Fruit fly (Drosophila melanogaster) whole organism, pupa: ENCODE results near the gene CG45073.

ENCODE experiments used
- CG10348 ChIP-seq: fragments of 200-800 bp; sonication (Bioruptor generic); IDR thresholded peaks from 2 replicates; pipeline ENCODE4 v1.3.6; 2022; ENCODE audit warnings: missing biosample characterization, missing genetic modification characterization
- CG14655 ChIP-seq: fragments of 200-800 bp; sonication (Bioruptor generic); optimal IDR thresholded peaks from 3 replicates; lab custom pipeline; 2017; ENCODE audit warnings: mild to moderate bottlenecking, missing biosample characterization, missing genetic modification reagents, missing genetic modification characterization
- CG17806 ChIP-seq: fragments of 200-800 bp; sonication (Bioruptor generic); optimal IDR thresholded peaks from 2 replicates; lab custom pipeline; 2018; ENCODE audit warnings: missing biosample characterization, mild to moderate bottlenecking, missing genetic modification characterization, moderate library complexity
- CG34367 ChIP-seq: fragments of 200-800 bp; sonication (Bioruptor generic); optimal IDR thresholded peaks from 2 replicates; lab custom pipeline; 2018; ENCODE audit warnings: missing biosample characterization, mild to moderate bottlenecking, missing genetic modification characterization
- CG4496 ChIP-seq: fragments of 200-800 bp; sonication (Bioruptor generic); IDR thresholded peaks from 3 replicates; pipeline ENCODE4 v1.3.6; 2022; ENCODE audit warnings: missing biosample characterization, missing genetic modification characterization
- CG8159 ChIP-seq: fragments of 200-800 bp; sonication (Bioruptor generic); optimal IDR thresholded peaks from 3 replicates; lab custom pipeline; 2018; ENCODE audit warnings: missing biosample characterization, mild to moderate bottlenecking, missing genetic modification characterization, moderate library complexity
- EcR ChIP-seq: fragments of 200-800 bp; sonication (Bioruptor generic); optimal IDR thresholded peaks from 3 replicates; lab custom pipeline; 2019; ENCODE audit warnings: missing biosample characterization, missing genetic modification characterization, mild to moderate bottlenecking, moderate library complexity, missing genetic modification reagents
- Ets98B ChIP-seq: fragments of 200-800 bp; sonication (Bioruptor generic); IDR thresholded peaks from 2 replicates; pipeline ENCODE4 v1.3.6; 2022; ENCODE audit warnings: missing biosample characterization, missing genetic modification characterization
- rn ChIP-seq: fragments of 200-800 bp; sonication (Bioruptor generic); IDR thresholded peaks from 2 replicates; pipeline ENCODE4 v1.3.6; 2022; ENCODE audit warnings: missing biosample characterization, missing genetic modification characterization

DNA sequence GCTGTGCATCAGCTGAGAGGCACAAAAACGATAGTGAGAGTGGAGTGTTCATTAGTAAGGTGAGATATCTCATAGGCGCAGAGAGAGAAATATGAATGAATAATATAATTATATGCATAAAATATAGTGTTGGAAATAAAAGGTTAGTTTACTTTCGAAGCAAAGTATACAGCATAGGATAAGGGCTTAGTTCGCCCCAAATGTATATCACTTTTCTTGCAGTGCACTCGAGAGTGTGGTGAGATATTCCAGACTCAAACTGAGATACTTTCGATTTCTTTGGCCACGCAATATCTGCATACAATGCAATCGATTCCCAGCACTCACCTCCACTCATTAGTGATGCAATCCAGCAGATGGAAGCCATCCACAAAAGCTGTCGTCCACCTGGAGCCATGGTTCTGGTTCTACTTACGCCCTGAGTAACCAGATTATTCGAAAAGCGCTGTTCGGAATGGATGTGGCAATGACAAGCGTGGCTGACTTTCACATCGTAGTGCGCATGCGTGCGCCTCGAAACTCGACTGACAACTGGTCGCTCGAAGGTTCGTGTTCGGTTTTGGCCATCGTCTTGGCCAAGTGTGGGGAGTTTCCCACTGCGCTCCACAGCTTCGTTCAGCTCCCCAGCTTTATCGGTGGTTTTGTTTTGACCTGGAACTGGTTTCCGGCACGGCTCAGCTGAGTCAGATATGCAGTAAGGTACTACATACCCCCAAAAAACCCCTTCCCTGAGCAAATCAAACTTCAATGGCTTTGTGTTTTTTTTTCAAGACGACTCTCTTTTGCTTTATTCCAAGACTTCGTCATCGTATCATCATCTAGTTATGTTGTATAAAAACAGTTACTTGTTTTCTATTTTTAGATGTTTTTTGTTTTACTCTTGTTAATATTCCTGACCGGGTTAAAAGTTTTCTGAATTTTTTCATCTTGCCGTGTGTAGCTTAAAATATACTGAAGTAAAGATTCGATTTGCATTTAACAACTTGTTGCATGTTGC, 46.4 kb upstream of the CG45073 start, which contains the start of gene Rsod:
- TF ChIP-seq EcR (peak; percentile 27), Ets98B (GFP tag; lab: Robert Waterston, UW) (peak; percentile 95), CG8159 (peak; percentile 72), rn (GFP tag; lab: Robert Waterston, UW) (peak; percentile 91), CG34367 (tag; lab: Kevin White, UChicago) (peak; percentile 67), CG17806 (peak; percentile 73), CG4496 (GFP tag; lab: Robert Waterston, UW) (peak; percentile 96), CG10348 (GFP tag; lab: Robert Waterston, UW) (peak; percentile 59), CG14655 (peak; percentile 86)
